Worm (Caenorhabditis elegans) whole organism, L1 larva: ENCODE results near the gene him-10.

ENCODE experiments used
- aly-2 ChIP-seq: fragments of 150-350 bp; optimal IDR thresholded peaks from 2 replicates; lab custom pipeline; 2014; ENCODE audit warnings: missing biosample characterization, missing genetic modification characterization
- ama-1 ChIP-seq: fragments of 150-350 bp; optimal IDR thresholded peaks from 2 replicates; lab custom pipeline; 2014
- dsc-1 ChIP-seq: sonication (generic microtip); optimal IDR thresholded peaks from 2 replicates; lab custom pipeline; 2016; ENCODE audit warnings: mild to moderate bottlenecking, missing genetic modification characterization, missing compliant biosample characterization
- pqm-1 ChIP-seq: sonication (generic microtip); optimal IDR thresholded peaks from 3 replicates; lab custom pipeline; 2017; ENCODE audit warnings: missing biosample characterization, missing genetic modification characterization
- zag-1 ChIP-seq: fragments of 150-350 bp; optimal IDR thresholded peaks from 2 replicates; lab custom pipeline; 2014; ENCODE audit warnings: missing biosample characterization, missing genetic modification characterization
- ztf-11 ChIP-seq, 2 experiments: sonication (generic microtip); optimal IDR thresholded peaks; 2 replicates each; lab custom pipeline; 2016 to 2017; ENCODE audit warnings: missing genetic modification characterization in 2 of 2, missing biosample characterization in 1 of 2, missing compliant biosample characterization in 1 of 2

ce11 chrIII:5810012-5810411 is 7.0 kb downstream of the him-10 start:
- TF ChIP-seq zag-1 (tag; lab: Kevin White, UChicago) (no peak), ama-1 (lab: Kevin White, UChicago) (no peak), pqm-1 (tag; lab: Kevin White, UChicago) (no peak), aly-2 (tag; lab: Kevin White, UChicago) (no peak), dsc-1 (tag; lab: Kevin White, UChicago) (no peak), ztf-11 (tag; optimal IDR thresholded peaks at IDR 0.05; lab: Kevin White, UChicago) (no peak)
